Worm (Caenorhabditis elegans) whole organism, late embryonic: ENCODE data around the gene F48F7.6.

ENCODE experiments used
- ceh-6 ChIP-seq: fragments of 200-800 bp; sonication (Bioruptor generic); optimal IDR thresholded peaks from 2 replicates; lab custom pipeline; 2018; ENCODE audit warnings: mild to moderate bottlenecking, missing genetic modification characterization, missing compliant biosample characterization
- hlh-13 ChIP-seq: fragments of 200-800 bp; sonication (Bioruptor generic); optimal IDR thresholded peaks from 2 replicates; lab custom pipeline; 2018; ENCODE audit warnings: mild to moderate bottlenecking, missing genetic modification characterization, missing compliant biosample characterization
- odd-2 ChIP-seq: sonication (generic microtip); optimal IDR thresholded peaks from 2 replicates; lab custom pipeline; 2017; ENCODE audit warnings: antibody characterized with exemption, mild to moderate bottlenecking, missing genetic modification characterization, missing compliant biosample characterization
- pha-4 ChIP-seq: fragments of 150-350 bp; optimal IDR thresholded peaks from 2 replicates; lab custom pipeline; 2018; ENCODE audit warnings: missing biosample characterization, missing genetic modification reagents, missing genetic modification characterization

- TF ChIP-seq ceh-6 (GFP tag; lab: Kevin White, UChicago) (no peak), hlh-13 (no peak), pha-4 (tag; lab: Kevin White, UChicago) (no peak), odd-2 (no peak)
Measured at ce11 chrX:13945090-13945489, 32.5 kb upstream of the F48F7.6 start.
